Worm (Caenorhabditis elegans) whole organism, L2 larva: ENCODE results near the gene C16D9.8.

Experiments used
- C34F6.9 ChIP-seq: fragments of 150-350 bp; optimal IDR thresholded peaks from 2 replicates; lab custom pipeline; 2014; ENCODE audit warnings: missing biosample characterization, missing genetic modification characterization
- F13H6.1 ChIP-seq: sonication (generic microtip); optimal IDR thresholded peaks from 2 replicates; lab custom pipeline; 2016; ENCODE audit warnings: missing genetic modification characterization, missing compliant biosample characterization
- Y55F3AM.14 ChIP-seq: fragments of 200-800 bp; sonication (Bioruptor generic); optimal IDR thresholded peaks from 2 replicates; lab custom pipeline; 2018; ENCODE audit warnings: mild to moderate bottlenecking, missing genetic modification characterization, missing compliant biosample characterization
- ZK546.5 ChIP-seq: sonication (generic microtip); optimal IDR thresholded peaks from 2 replicates; lab custom pipeline; 2017; ENCODE audit warnings: missing biosample characterization, missing genetic modification characterization
- alr-1 ChIP-seq: fragments of 150-350 bp; optimal IDR thresholded peaks from 2 replicates; lab custom pipeline; 2014; ENCODE audit warnings: missing biosample characterization, missing genetic modification characterization
- aly-2 ChIP-seq: fragments of 150-350 bp; optimal IDR thresholded peaks from 2 replicates; lab custom pipeline; 2014; ENCODE audit warnings: missing biosample characterization, missing genetic modification characterization
- ama-1 ChIP-seq: fragments of 150-350 bp; optimal IDR thresholded peaks from 2 replicates; lab custom pipeline; 2018; ENCODE audit warnings: inconsistent platforms
- blmp-1 ChIP-seq: sonication (generic microtip); optimal IDR thresholded peaks from 2 replicates; lab custom pipeline; 2017; ENCODE audit warnings: missing genetic modification characterization, mild to moderate bottlenecking, missing compliant biosample characterization, antibody characterized with exemption, moderate library complexity; ENCODE audit not compliant: insufficient read depth
- ceh-82 ChIP-seq: fragments of 150-350 bp; optimal IDR thresholded peaks from 2 replicates; lab custom pipeline; 2014; ENCODE audit warnings: missing biosample characterization, missing genetic modification characterization
- crh-2 ChIP-seq: sonication (generic microtip); optimal IDR thresholded peaks from 2 replicates; lab custom pipeline; 2017; ENCODE audit warnings: missing biosample characterization, missing genetic modification characterization
- dmd-4 ChIP-seq: sonication (generic microtip); optimal IDR thresholded peaks from 2 replicates; lab custom pipeline; 2017; ENCODE audit warnings: missing biosample characterization, missing genetic modification characterization
- egl-27 ChIP-seq: sonication (generic microtip); optimal IDR thresholded peaks from 3 replicates; lab custom pipeline; 2017; ENCODE audit warnings: missing biosample characterization, missing genetic modification reagents, missing genetic modification characterization
- elt-1 ChIP-seq: fragments of 150-350 bp; optimal IDR thresholded peaks from 2 replicates; lab custom pipeline; 2014; ENCODE audit warnings: missing biosample characterization, missing genetic modification characterization
- elt-3 ChIP-seq: sonication (generic microtip); optimal IDR thresholded peaks from 2 replicates; lab custom pipeline; 2017; ENCODE audit warnings: missing biosample characterization, missing genetic modification characterization
- gmeb-1 ChIP-seq: fragments of 150-350 bp; optimal IDR thresholded peaks from 2 replicates; lab custom pipeline; 2014; ENCODE audit warnings: missing biosample characterization, missing genetic modification characterization
- lin-11 ChIP-seq: fragments of 150-350 bp; sonication (generic microtip); optimal IDR thresholded peaks from 2 replicates; lab custom pipeline; 2014; ENCODE audit warnings: missing biosample characterization, missing genetic modification characterization, inconsistent platforms, mixed read lengths
- lin-13 ChIP-seq: fragments of 150-350 bp; optimal IDR thresholded peaks from 2 replicates; lab custom pipeline; 2014; ENCODE audit warnings: missing biosample characterization, missing genetic modification reagents, missing genetic modification characterization
- lin-39 ChIP-seq: fragments of 150-350 bp; optimal IDR thresholded peaks from 2 replicates; lab custom pipeline; 2014; ENCODE audit warnings: missing biosample characterization, missing genetic modification reagents, missing genetic modification characterization
- lsy-2 ChIP-seq, 2 experiments: fragments of 150-350 bp in 1 of 2; sonication (generic microtip) in 1 of 2; optimal IDR thresholded peaks; 2 replicates each; lab custom pipeline; 2014 to 2017; ENCODE audit warnings: missing biosample characterization in 2 of 2, missing genetic modification characterization in 2 of 2
- mab-5 ChIP-seq: fragments of 150-350 bp; optimal IDR thresholded peaks from 2 replicates; lab custom pipeline; 2014; ENCODE audit warnings: missing biosample characterization, missing genetic modification characterization
- mbf-1 ChIP-seq: sonication (generic microtip); optimal IDR thresholded peaks from 2 replicates; lab custom pipeline; 2017; ENCODE audit warnings: missing biosample characterization, missing genetic modification characterization
- nhr-10 ChIP-seq: sonication (generic microtip); optimal IDR thresholded peaks from 2 replicates; lab custom pipeline; 2017; ENCODE audit warnings: missing biosample characterization, missing genetic modification characterization
- nhr-11 ChIP-seq: fragments of 150-350 bp; optimal IDR thresholded peaks from 2 replicates; lab custom pipeline; 2014; ENCODE audit warnings: missing biosample characterization, missing genetic modification characterization
- nhr-12 ChIP-seq: fragments of 150-350 bp; optimal IDR thresholded peaks from 2 replicates; lab custom pipeline; 2014; ENCODE audit warnings: missing biosample characterization, missing genetic modification characterization
- nhr-129 ChIP-seq: fragments of 150-350 bp; optimal IDR thresholded peaks from 2 replicates; lab custom pipeline; 2014; ENCODE audit warnings: missing biosample characterization, missing genetic modification characterization
- nhr-21 ChIP-seq: fragments of 150-350 bp; optimal IDR thresholded peaks from 2 replicates; lab custom pipeline; 2014; ENCODE audit warnings: missing biosample characterization, missing genetic modification characterization
- nhr-23 ChIP-seq: fragments of 150-350 bp; optimal IDR thresholded peaks from 2 replicates; lab custom pipeline; 2014; ENCODE audit warnings: missing biosample characterization, missing genetic modification reagents, missing genetic modification characterization
- nhr-237 ChIP-seq: fragments of 150-350 bp; optimal IDR thresholded peaks from 2 replicates; lab custom pipeline; 2014; ENCODE audit warnings: missing biosample characterization, missing genetic modification characterization
- nhr-25 ChIP-seq: fragments of 150-350 bp; sonication (generic microtip); optimal IDR thresholded peaks from 3 replicates; lab custom pipeline; 2014; ENCODE audit warnings: missing biosample characterization, missing genetic modification characterization
- nhr-6 ChIP-seq: fragments of 150-350 bp; optimal IDR thresholded peaks from 2 replicates; lab custom pipeline; 2014; ENCODE audit warnings: missing biosample characterization, missing genetic modification characterization
- nhr-77 ChIP-seq: fragments of 150-350 bp; optimal IDR thresholded peaks from 2 replicates; lab custom pipeline; 2014; ENCODE audit warnings: missing biosample characterization, missing genetic modification characterization
- peb-1 ChIP-seq: fragments of 150-350 bp; optimal IDR thresholded peaks from 2 replicates; lab custom pipeline; 2014; ENCODE audit warnings: missing biosample characterization, missing genetic modification characterization
- sem-4 ChIP-seq: fragments of 150-350 bp; optimal IDR thresholded peaks from 2 replicates; lab custom pipeline; 2014; ENCODE audit warnings: missing biosample characterization, missing genetic modification reagents, missing genetic modification characterization
- skn-1 ChIP-seq: sonication (generic microtip); optimal IDR thresholded peaks from 2 replicates; lab custom pipeline; 2017; ENCODE audit warnings: missing biosample characterization, missing genetic modification characterization
- sma-3 ChIP-seq: sonication (generic microtip); optimal IDR thresholded peaks from 2 replicates; lab custom pipeline; 2016; ENCODE audit warnings: missing genetic modification reagents, missing genetic modification characterization, missing compliant biosample characterization
- sma-9 ChIP-seq, 2 experiments: fragments of 150-350 bp in 1 of 2; sonication (generic microtip) in 1 of 2; optimal IDR thresholded peaks; 2 replicates each; lab custom pipeline; 2014 to 2016; ENCODE audit warnings: missing genetic modification characterization in 2 of 2, mild to moderate bottlenecking in 1 of 2, missing biosample characterization in 1 of 2, missing compliant biosample characterization in 1 of 2, missing genetic modification reagents in 1 of 2, moderate library complexity in 1 of 2
- snpc-4 ChIP-seq: fragments of 150-350 bp; optimal IDR thresholded peaks from 2 replicates; lab custom pipeline; 2014; ENCODE audit warnings: missing biosample characterization, missing genetic modification characterization
- unc-39 ChIP-seq: fragments of 150-350 bp; optimal IDR thresholded peaks from 2 replicates; lab custom pipeline; 2014; ENCODE audit warnings: missing biosample characterization, missing genetic modification characterization
- unc-55 ChIP-seq: fragments of 150-350 bp; sonication (generic microtip); optimal IDR thresholded peaks from 3 replicates; lab custom pipeline; 2014; ENCODE audit warnings: missing biosample characterization, missing genetic modification reagents, missing genetic modification characterization
- zag-1 ChIP-seq: fragments of 150-350 bp; optimal IDR thresholded peaks from 2 replicates; lab custom pipeline; 2014; ENCODE audit warnings: missing biosample characterization, missing genetic modification characterization
- ztf-1 ChIP-seq: fragments of 200-800 bp; sonication (Bioruptor generic); conservative IDR thresholded peaks from 2 replicates; pipeline ENCODE4 v1.3.6; 2022; ENCODE audit warnings: missing genetic modification characterization, missing compliant biosample characterization
- ztf-11 ChIP-seq: sonication (generic microtip); optimal IDR thresholded peaks from 2 replicates; lab custom pipeline; 2017; ENCODE audit warnings: missing biosample characterization, missing genetic modification characterization
- ztf-4 ChIP-seq: fragments of 150-350 bp; optimal IDR thresholded peaks from 2 replicates; lab custom pipeline; 2014; ENCODE audit warnings: missing biosample characterization, missing genetic modification characterization

The C16D9.8 gene

ce11 chrV:8252532-8252931 is 10.8 kb downstream of the C16D9.8 start:
- TF ChIP-seq nhr-129 (tag; lab: Kevin White, UChicago): peak; percentile 34
- TF ChIP-seq sma-9 (GFP tag; optimal IDR thresholded peaks at IDR 0.05; lab: Kevin White, UChicago): peak; percentile 27
- no peak for TF ChIP-seq sma-9 (tag; optimal IDR thresholded peaks at IDR 0.05; lab: Kevin White, UChicago)
- TF ChIP-seq Y55F3AM.14 (GFP tag; lab: Kevin White, UChicago): no peak
- peak in 1 of 2 experiments; percentile 16 for TF ChIP-seq lsy-2 (tag; optimal IDR thresholded peaks at IDR 0.05; lab: Kevin White, UChicago)
- TF ChIP-seq mab-5: peak; percentile 33

- no peak for TF ChIP-seq nhr-23
- no peak for TF ChIP-seq lsy-2 (tag; optimal IDR thresholded peaks at IDR 0.05; lab: Kevin White, UChicago)
- no peak for TF ChIP-seq nhr-10 (tag; lab: Kevin White, UChicago)
- no peak for TF ChIP-seq nhr-25
- no peak for TF ChIP-seq sem-4
- no peak for TF ChIP-seq aly-2 (tag; lab: Kevin White, UChicago)
- TF ChIP-seq C34F6.9 (tag; lab: Kevin White, UChicago): peak; percentile 16
- no peak for TF ChIP-seq Y55F3AM.14 (GFP tag; lab: Kevin White, UChicago)
- peak; percentile 18 for TF ChIP-seq nhr-129 (tag; lab: Kevin White, UChicago)
Observed at ce11 chrV:8251075-8251474, 12.3 kb downstream of the C16D9.8 start.

ce11 chrV:8250208-8250607 is 13.2 kb downstream of the C16D9.8 start, which contains the start of gene C16D9.6:
C16D9.6 (minus strand) TSS chrV:8250308.
- TF ChIP-seq mab-5: no peak
- TF ChIP-seq sma-3: no peak
- TF ChIP-seq nhr-237: no peak
- TF ChIP-seq egl-27 (tag; lab: Kevin White, UChicago): no peak
- no peak for TF ChIP-seq C34F6.9 (tag; lab: Kevin White, UChicago)
- TF ChIP-seq nhr-10 (tag; lab: Kevin White, UChicago): no peak
- TF ChIP-seq ztf-1: no peak
- TF ChIP-seq, all 48 proteins: peak for 0

- TF ChIP-seq egl-27 (tag; lab: Kevin White, UChicago) (peak; percentile 61), ztf-4 (tag; lab: Kevin White, UChicago) (peak; percentile 42), ama-1 (lab: Kevin White, UChicago) (peak; percentile 97), lin-39 (tag; lab: Kevin White, UChicago) (no peak), gmeb-1 (tag; lab: Kevin White, UChicago) (peak; percentile 84), elt-3 (tag; lab: Kevin White, UChicago) (no peak), elt-1 (tag; lab: Kevin White, UChicago) (no peak), nhr-21 (peak; percentile 77), unc-39 (tag; lab: Kevin White, UChicago) (no peak), unc-55 (GFP tag; lab: Kevin White, UChicago) (peak; percentile 10), sem-4 (peak; percentile 37), ztf-1 (no peak), blmp-1 (no peak), alr-1 (tag; lab: Kevin White, UChicago) (no peak), lsy-2 (tag; optimal IDR thresholded peaks at IDR 0.05; lab: Kevin White, UChicago) (peak; percentile 46 to 56), lin-13 (GFP tag; lab: Kevin White, UChicago) (peak; percentile 65), peb-1 (no peak), mab-5 (peak; percentile 19), snpc-4 (tag; lab: Kevin White, UChicago) (peak; percentile 98), nhr-12 (tag; lab: Kevin White, UChicago) (no peak), nhr-25 (peak; percentile 61), Y55F3AM.14 (GFP tag; lab: Kevin White, UChicago) (no peak), F13H6.1 (tag; lab: Kevin White, UChicago) (peak; percentile 68), nhr-129 (tag; lab: Kevin White, UChicago) (peak; percentile 51), nhr-77 (peak; percentile 3), nhr-11 (no peak), zag-1 (tag; lab: Kevin White, UChicago) (no peak), ceh-82 (tag; lab: Kevin White, UChicago) (no peak), ztf-11 (no peak), nhr-10 (tag; lab: Kevin White, UChicago) (no peak), lin-11 (tag; lab: Kevin White, UChicago) (no peak), nhr-237 (peak; percentile 30), sma-9 (GFP tag; optimal IDR thresholded peaks at IDR 0.05; lab: Kevin White, UChicago) (peak; percentile 85), sma-9 (tag; optimal IDR thresholded peaks at IDR 0.05; lab: Kevin White, UChicago) (no peak), nhr-6 (tag; lab: Kevin White, UChicago) (no peak), sma-3 (peak; percentile 92), ZK546.5 (tag; lab: Kevin White, UChicago) (no peak), dmd-4 (tag; lab: Kevin White, UChicago) (no peak), nhr-23 (no peak), skn-1 (tag; lab: Kevin White, UChicago) (no peak), mbf-1 (tag; lab: Kevin White, UChicago) (no peak), crh-2 (peak; percentile 78), C34F6.9 (tag; lab: Kevin White, UChicago) (peak; percentile 23)
Observed at ce11 chrV:8247311-8248105, 15.9 kb downstream of the C16D9.8 start.
